Fruit fly (Drosophila melanogaster) Kc167 (cell line): ENCODE results near the gene CG9150.

Source experiments
- Myc ChIP-seq: fragments of >200 bp; optimal IDR thresholded peaks from 2 replicates; lab custom pipeline; 2017; ENCODE audit warnings: missing external identifiers
- Sin3A ChIP-seq: fragments of >200 bp; optimal IDR thresholded peaks from 2 replicates; lab custom pipeline; 2018; ENCODE audit warnings: missing external identifiers
- h ChIP-seq: fragments of >200 bp; optimal IDR thresholded peaks from 3 replicates; lab custom pipeline; 2018; ENCODE audit warnings: missing external identifiers
- insv ChIP-seq: fragments of >200 bp; optimal IDR thresholded peaks from 3 replicates; lab custom pipeline; 2018; ENCODE audit warnings: missing external identifiers
- psq ChIP-seq: fragments of >200 bp; optimal IDR thresholded peaks from 2 replicates; lab custom pipeline; 2017; ENCODE audit warnings: missing external identifiers

dm6 chr2L:6053874-6054469 is 14.4 kb downstream of the CG9150 start, which contains the start of gene CG13995:
- TF ChIP-seq Sin3A (no peak), h (no peak), psq (lab: Kevin White, UChicago) (no peak), Myc (no peak), insv (no peak)
